Fruit fly (Drosophila melanogaster) whole organism, prepupa: ENCODE data around the gene danr.
A peak's percentile ranks its signal among the peaks of the same experiment; 100 is the strongest.

Experiments
- CG16779 ChIP-seq: fragments of 200-800 bp; sonication (Bioruptor generic); optimal IDR thresholded peaks from 3 replicates; lab custom pipeline; 2017; ENCODE audit warnings: missing biosample characterization, mild to moderate bottlenecking, missing genetic modification characterization
- Eip78C ChIP-seq: fragments of 200-800 bp; sonication (Bioruptor generic); peaks from one replicate; lab custom pipeline; 2016; ENCODE audit warnings: missing biosample characterization, missing genetic modification characterization
- Eip93F ChIP-seq: fragments of 200-800 bp; sonication (Bioruptor generic); optimal IDR thresholded peaks from 2 replicates; lab custom pipeline; 2016; ENCODE audit warnings: missing biosample characterization, mild to moderate bottlenecking, missing genetic modification characterization
- Ets96B ChIP-seq: fragments of 200-800 bp; optimal IDR thresholded peaks from 2 replicates; lab custom pipeline; 2019; ENCODE audit warnings: missing biosample characterization, mild to moderate bottlenecking, missing genetic modification characterization, moderate library complexity
- Gug ChIP-seq: fragments of 200-800 bp; sonication (Bioruptor generic); IDR thresholded peaks from 2 replicates; pipeline ENCODE4 v1.3.6; 2022; ENCODE audit warnings: missing biosample characterization, missing genetic modification characterization
- fkh ChIP-seq: fragments of 200-800 bp; sonication (Bioruptor generic); optimal IDR thresholded peaks from 3 replicates; lab custom pipeline; 2017; ENCODE audit warnings: missing biosample characterization, mild to moderate bottlenecking, missing genetic modification characterization, moderate library complexity
- pdm3 ChIP-seq: fragments of 200-800 bp; sonication (Bioruptor generic); optimal IDR thresholded peaks from 3 replicates; lab custom pipeline; 2016; ENCODE audit warnings: missing biosample characterization, missing genetic modification characterization
- ss ChIP-seq, 2 experiments: fragments of 200-800 bp; sonication (Bioruptor generic); optimal IDR thresholded peaks; 2 replicates in 1 of 2; 3 replicates in 1 of 2; lab custom pipeline; 2017 to 2018; ENCODE audit warnings: mild to moderate bottlenecking in 2 of 2, missing biosample characterization in 2 of 2, missing genetic modification characterization in 2 of 2, moderate library complexity in 1 of 2
- svp ChIP-seq: fragments of 200-800 bp; sonication (Bioruptor generic); peaks from one replicate; lab custom pipeline; 2016; ENCODE audit warnings: missing biosample characterization, missing genetic modification characterization

danr gene

dm6 chr3R:25183484-25184442 is 45.9 kb downstream of the danr start, which contains the start of gene dan (continued):
- TF ChIP-seq fkh = no peak
- TF ChIP-seq Eip93F (GFP tag; lab: Kevin White, UChicago) = no peak
- peak; percentile 86 for TF ChIP-seq svp (GFP tag; lab: Kevin White, UChicago)
- no peak for TF ChIP-seq Gug (GFP tag; lab: Robert Waterston, UW)

dm6 chr3R:25184540-25184939 is 46.7 kb downstream of the danr start:
- TF ChIP-seq CG16779 (tag; lab: Kevin White, UChicago) (no peak), ss (GFP tag; optimal IDR thresholded peaks at IDR 0.05; lab: Kevin White, UChicago) (peak in 1 of 2 experiments; percentile 43), Ets96B (tag; lab: Kevin White, UChicago) (no peak), Eip78C (GFP tag; lab: Kevin White, UChicago) (peak; percentile 38)
- TF ChIP-seq, all 60 proteins: peak for 2

- peak; percentile 23 for TF ChIP-seq Eip78C (GFP tag; lab: Kevin White, UChicago)
- no peak for TF ChIP-seq pdm3 (GFP tag; lab: Kevin White, UChicago)
These were observed 51.1 kb downstream of the danr start for dm6 chr3R:25188990-25189389.
